Worm (Caenorhabditis elegans) whole organism, L4/young adult: ENCODE measurements around the gene acs-10.

ENCODE experiments used
- dao-5 ChIP-seq: sonication (generic microtip); optimal IDR thresholded peaks from 2 replicates; lab custom pipeline; 2016; ENCODE audit warnings: missing genotype, missing genetic modification characterization, moderate library complexity, missing compliant biosample characterization
- him-1 ChIP-seq: sonication (generic microtip); optimal IDR thresholded peaks from 2 replicates; lab custom pipeline; 2016; ENCODE audit warnings: missing genotype, missing genetic modification reagents, missing genetic modification characterization, missing compliant biosample characterization

DNA sequence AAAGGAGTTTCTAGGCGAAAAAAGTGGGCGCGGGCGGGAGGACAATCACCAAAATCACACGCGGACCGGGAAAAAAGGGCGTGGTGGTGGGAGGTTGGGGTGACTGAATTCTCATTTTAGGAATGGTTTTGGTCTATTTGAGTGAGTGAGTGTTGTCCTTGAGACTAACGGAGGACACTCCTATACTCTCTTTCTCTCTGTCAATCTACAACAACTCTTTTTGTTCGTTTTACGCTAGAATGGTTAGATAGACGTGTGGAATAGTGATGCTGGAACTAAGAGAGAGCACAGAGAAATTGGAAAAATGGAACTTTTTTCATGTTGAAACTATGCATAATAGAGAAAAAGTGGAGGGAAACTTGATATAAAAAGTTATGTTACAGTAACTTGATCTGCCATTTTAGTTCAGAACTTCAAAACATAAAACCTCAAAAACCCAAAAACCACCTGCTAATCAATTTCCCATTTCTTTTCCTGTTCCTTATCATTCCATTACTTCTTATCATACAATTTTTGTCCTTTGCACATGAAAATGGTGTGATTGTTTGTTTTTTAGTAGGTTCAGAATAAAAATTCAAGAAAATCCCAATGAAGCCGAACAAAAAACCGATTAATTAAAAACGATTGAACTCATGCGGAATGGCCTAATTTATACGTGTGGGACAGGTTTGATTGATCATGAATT lies 11.4 kb upstream of the acs-10 start:
- TF ChIP-seq him-1 (no peak), dao-5 (tag; lab: Kevin White, UChicago) (no peak)
